Worm (Caenorhabditis elegans) whole organism, L4 larva: ENCODE results near the gene amt-4.

Source experiments
- D1046.2 ChIP-seq: fragments of 200-800 bp; sonication (Bioruptor generic); IDR thresholded peaks from 2 replicates; pipeline ENCODE4 v1.3.6; 2022; ENCODE audit warnings: missing genetic modification characterization, missing compliant biosample characterization
- T26A8.4 ChIP-seq: fragments of 200-800 bp; sonication (Bioruptor generic); IDR thresholded peaks from 2 replicates; pipeline ENCODE4 v1.3.6; 2022; ENCODE audit warnings: missing genetic modification characterization, missing compliant biosample characterization
- ZK546.5 ChIP-seq, 2 experiments: sonication (generic microtip); optimal IDR thresholded peaks; 2 replicates each; lab custom pipeline; 2017; ENCODE audit warnings: missing biosample characterization in 2 of 2, missing genetic modification characterization in 2 of 2
- ceh-44 ChIP-seq: fragments of 200-800 bp; sonication (Bioruptor generic); IDR thresholded peaks from 2 replicates; pipeline ENCODE4 v1.3.6; 2022; ENCODE audit warnings: missing genetic modification reagents, missing genetic modification characterization, missing compliant biosample characterization
- daf-19 ChIP-seq: fragments of 200-800 bp; sonication (Bioruptor generic); conservative IDR thresholded peaks from 2 replicates; pipeline ENCODE4 v1.3.6; 2022; ENCODE audit warnings: missing genetic modification characterization, missing compliant biosample characterization
- jun-1 ChIP-seq: fragments of 150-350 bp; optimal IDR thresholded peaks from 2 replicates; lab custom pipeline; 2014; ENCODE audit warnings: missing biosample characterization, missing genetic modification reagents, missing genetic modification characterization
- lin-15B ChIP-seq: fragments of 150-350 bp; sonication (generic microtip); optimal IDR thresholded peaks from 3 replicates; lab custom pipeline; 2014; ENCODE audit warnings: missing biosample characterization, missing genetic modification characterization
- lsy-2 ChIP-seq, 2 experiments: fragments of 150-350 bp in 1 of 2; sonication (generic microtip) in 1 of 2; optimal IDR thresholded peaks; 2 replicates each; lab custom pipeline; 2014 to 2017; ENCODE audit warnings: missing biosample characterization in 2 of 2, missing genetic modification characterization in 2 of 2
- mdl-1 ChIP-seq, 2 experiments: fragments of 150-350 bp in 1 of 2; sonication (generic microtip) in 1 of 2; optimal IDR thresholded peaks; 2 replicates each; lab custom pipeline; 2014 to 2017; ENCODE audit warnings: missing biosample characterization in 2 of 2, missing genetic modification characterization in 2 of 2
- nhr-28 ChIP-seq: fragments of 150-350 bp; optimal IDR thresholded peaks from 2 replicates; lab custom pipeline; 2014; ENCODE audit warnings: missing biosample characterization, missing genetic modification characterization
- nhr-41 ChIP-seq: fragments of 200-800 bp; sonication (Bioruptor generic); IDR thresholded peaks from 2 replicates; pipeline ENCODE4 v1.3.6; 2022; ENCODE audit warnings: missing genetic modification reagents, missing genetic modification characterization, missing compliant biosample characterization
- snpc-4 ChIP-seq: fragments of 150-350 bp; optimal IDR thresholded peaks from 2 replicates; lab custom pipeline; 2014; ENCODE audit warnings: missing biosample characterization, missing genetic modification characterization
- ztf-11 ChIP-seq: fragments of 150-350 bp; optimal IDR thresholded peaks from 2 replicates; lab custom pipeline; 2014; ENCODE audit warnings: missing biosample characterization, missing genetic modification characterization

ce11 chrX:4530426-4531044 is 34.6 kb upstream of the amt-4 start:
- peak in 1 of 2 experiments; percentile 20 for TF ChIP-seq lsy-2 (tag; optimal IDR thresholded peaks at IDR 0.05; lab: Kevin White, UChicago)
- no peak for TF ChIP-seq daf-19 (GFP tag; lab: Robert Waterston, UW)
- TF ChIP-seq ztf-11 (tag; lab: Kevin White, UChicago): no peak
- peak in 1 of 2 experiments; percentile 65 for TF ChIP-seq mdl-1 (tag; optimal IDR thresholded peaks at IDR 0.05; lab: Kevin White, UChicago)
- no peak for TF ChIP-seq D1046.2 (GFP tag; lab: Robert Waterston, UW)
- no peak for TF ChIP-seq ceh-44 (GFP tag; lab: Robert Waterston, UW)
- TF ChIP-seq ZK546.5 (tag; optimal IDR thresholded peaks at IDR 0.05; lab: Kevin White, UChicago): no peak
- TF ChIP-seq snpc-4 (tag; lab: Kevin White, UChicago): no peak
- peak; percentile 75 for TF ChIP-seq nhr-28 (tag; lab: Kevin White, UChicago)
- no peak for TF ChIP-seq jun-1 (tag; lab: Kevin White, UChicago)
- no peak for TF ChIP-seq T26A8.4 (GFP tag; lab: Robert Waterston, UW)
- TF ChIP-seq lin-15B: no peak
- no peak for TF ChIP-seq nhr-41 (GFP tag; lab: Robert Waterston, UW)
